Fruit fly (Drosophila melanogaster): ENCODE results near the gene Tudor-SN.

DNA sequence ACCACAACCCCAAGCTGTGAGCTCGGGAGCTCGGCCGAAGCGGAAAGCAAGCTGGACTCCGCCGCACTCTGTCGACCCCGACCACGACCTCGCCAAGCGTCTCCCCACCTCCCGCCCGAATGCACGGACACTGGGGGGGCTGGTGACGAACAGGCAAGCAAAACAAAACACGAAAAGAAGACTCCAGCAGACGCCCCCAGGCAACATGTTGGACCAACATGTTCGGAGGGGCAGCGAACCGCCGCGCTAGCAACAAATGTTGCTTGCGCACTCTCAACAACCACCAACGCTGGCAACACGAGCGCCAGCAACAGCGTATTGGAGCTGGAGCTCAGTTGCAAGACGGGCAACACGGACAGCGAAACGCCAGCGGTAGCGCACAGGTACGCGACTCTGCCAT lies 18.1 kb upstream of the Tudor-SN start:
- TF ChIP-seq jim (GFP tag; optimal IDR thresholded peaks at IDR 0.05): no peak
- TF ChIP-seq OdsH (GFP tag; optimal IDR thresholded peaks at IDR 0.05): no peak
- TF ChIP-seq h (GFP tag; optimal IDR thresholded peaks at IDR 0.05): no peak
- TF ChIP-seq Dif (GFP tag; optimal IDR thresholded peaks at IDR 0.05; ENCODE audit: partially characterized antibody): peak; percentile 16
- no peak for TF ChIP-seq Dfd (GFP tag; optimal IDR thresholded peaks at IDR 0.05)
- no peak for TF ChIP-seq Hnf4 (GFP tag; optimal IDR thresholded peaks at IDR 0.05)
- TF ChIP-seq Myc (optimal IDR thresholded peaks at IDR 0.05): no peak
- TF ChIP-seq dl (GFP tag; optimal IDR thresholded peaks at IDR 0.05; ENCODE audit: insufficient read depth in 1 of 2, partially characterized antibody in 2 of 2): no peak
- TF ChIP-seq CG32264 (GFP tag; optimal IDR thresholded peaks at IDR 0.05): no peak
- no peak for TF ChIP-seq Mio (GFP tag; optimal IDR thresholded peaks at IDR 0.05)
- TF ChIP-seq tai (GFP tag; optimal IDR thresholded peaks at IDR 0.05): no peak
